Worm (Caenorhabditis elegans) whole organism, mixed stage, embryonic: Measurements from ENCODE around the gene F55C12.6.

Source experiments
- blmp-1 ChIP-seq: fragments of 150-350 bp; optimal IDR thresholded peaks from 2 replicates; lab custom pipeline; 2014; ENCODE audit warnings: missing biosample characterization, missing genetic modification characterization
- elt-3 ChIP-seq: fragments of 150-350 bp; optimal IDR thresholded peaks from 2 replicates; lab custom pipeline; 2014; ENCODE audit warnings: missing biosample characterization, missing genetic modification characterization
- mab-5 ChIP-seq: fragments of 150-350 bp; optimal IDR thresholded peaks from 2 replicates; lab custom pipeline; 2014; ENCODE audit warnings: missing biosample characterization, missing genetic modification characterization
- mls-2 ChIP-seq: sonication (generic microtip); optimal IDR thresholded peaks from 2 replicates; lab custom pipeline; 2016; ENCODE audit warnings: mild to moderate bottlenecking, missing genetic modification characterization, moderate library complexity, missing compliant biosample characterization
- nhr-12 ChIP-seq: fragments of 150-350 bp; optimal IDR thresholded peaks from 2 replicates; lab custom pipeline; 2014; ENCODE audit warnings: missing biosample characterization, missing genetic modification characterization
- nhr-237 ChIP-seq: fragments of 150-350 bp; optimal IDR thresholded peaks from 2 replicates; lab custom pipeline; 2014; ENCODE audit warnings: missing biosample characterization, missing genetic modification characterization
- nhr-76 ChIP-seq: sonication (generic microtip); optimal IDR thresholded peaks from 2 replicates; lab custom pipeline; 2017; ENCODE audit warnings: missing biosample characterization, missing genetic modification characterization
- unc-39 ChIP-seq: fragments of 150-350 bp; optimal IDR thresholded peaks from 2 replicates; lab custom pipeline; 2014; ENCODE audit warnings: missing biosample characterization, missing genetic modification characterization
- unc-62 ChIP-seq: fragments of 150-350 bp; optimal IDR thresholded peaks from 2 replicates; lab custom pipeline; 2014; ENCODE audit warnings: missing biosample characterization, missing genetic modification reagents, missing genetic modification characterization
- ztf-11 ChIP-seq: fragments of 150-350 bp; optimal IDR thresholded peaks from 2 replicates; lab custom pipeline; 2014; ENCODE audit warnings: missing biosample characterization, missing genetic modification characterization

DNA sequence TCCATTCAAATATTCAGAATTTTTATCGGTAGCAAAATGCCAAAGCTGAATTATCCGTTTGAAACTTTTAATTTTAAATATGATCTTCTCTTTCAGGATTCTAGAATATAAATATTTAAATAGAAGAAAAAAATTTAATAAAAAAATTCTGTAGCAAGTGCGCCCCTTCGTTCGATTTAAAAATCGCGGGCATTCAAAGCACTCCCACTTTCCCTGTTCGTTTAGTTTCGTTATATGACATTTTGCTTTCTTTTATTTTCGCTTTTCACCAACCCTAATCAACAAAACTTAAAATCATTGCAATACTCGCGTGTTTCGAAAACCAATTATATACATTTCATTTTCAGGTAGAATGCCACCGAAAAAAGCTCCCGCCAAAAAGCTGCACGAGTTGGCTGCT lies 45.7 kb upstream of the F55C12.6 start, which contains the start of gene vrk-1:
- TF ChIP-seq unc-62 (GFP tag; lab: Kevin White, UChicago) (no peak), nhr-76 (tag; lab: Kevin White, UChicago) (no peak), blmp-1 (tag; lab: Kevin White, UChicago) (no peak), unc-39 (tag; lab: Kevin White, UChicago) (no peak), mls-2 (no peak), nhr-12 (tag; lab: Kevin White, UChicago) (no peak), elt-3 (tag; lab: Kevin White, UChicago) (no peak), mab-5 (tag; lab: Kevin White, UChicago) (no peak), nhr-237 (tag; lab: Kevin White, UChicago) (no peak), ztf-11 (no peak)
